Fruit fly (Drosophila melanogaster) whole organism, embryonic: ENCODE data around the gene Tbca.
A peak's percentile ranks its signal among the peaks of the same experiment; 100 is the strongest.

Experiments used
- ATbp ChIP-seq: fragments of 200-800 bp; sonication (Bioruptor generic); optimal IDR thresholded peaks from 2 replicates; lab custom pipeline; 2017; ENCODE audit warnings: missing biosample characterization, mild to moderate bottlenecking, missing genetic modification characterization, missing genetic modification reagents
- Awh ChIP-seq: fragments of 200-800 bp; sonication (Bioruptor generic); IDR thresholded peaks from 2 replicates; pipeline ENCODE4, ENCODE4 v1.3.6; 2022; ENCODE audit warnings: missing biosample characterization, missing genetic modification characterization
- Bdp1 ChIP-seq: fragments of 200-800 bp; sonication (Bioruptor generic); optimal IDR thresholded peaks from 3 replicates; lab custom pipeline; 2016; ENCODE audit warnings: missing biosample characterization, missing genetic modification characterization
- Bteb2 ChIP-seq: fragments of 200-800 bp; sonication (Bioruptor generic); optimal IDR thresholded peaks from 2 replicates; lab custom pipeline; 2016; ENCODE audit warnings: missing biosample characterization, missing genetic modification characterization
- CG1024 ChIP-seq: fragments of 200-800 bp; sonication (Bioruptor generic); IDR thresholded peaks from 2 replicates; pipeline ENCODE4 v1.3.6; 2022; ENCODE audit warnings: missing biosample characterization, missing genetic modification characterization
- CG11398 ChIP-seq: fragments of 200-800 bp; sonication (Bioruptor generic); optimal IDR thresholded peaks from 2 replicates; lab custom pipeline; 2016; ENCODE audit warnings: missing biosample characterization, missing genetic modification characterization
- CG12236 ChIP-seq: fragments of 200-800 bp; sonication (Bioruptor generic); optimal IDR thresholded peaks from 2 replicates; lab custom pipeline; 2016; ENCODE audit warnings: missing biosample characterization, missing genetic modification characterization
- CG12942 ChIP-seq: fragments of 200-800 bp; sonication (Bioruptor generic); optimal IDR thresholded peaks from 3 replicates; lab custom pipeline; 2016; ENCODE audit warnings: missing biosample characterization, missing genetic modification characterization
- CG15011 ChIP-seq: fragments of 200-800 bp; sonication (Bioruptor generic); optimal IDR thresholded peaks from 3 replicates; lab custom pipeline; 2018; ENCODE audit warnings: missing biosample characterization, mild to moderate bottlenecking, missing genetic modification characterization
- CG17568 ChIP-seq: fragments of 200-800 bp; sonication (Bioruptor generic); optimal IDR thresholded peaks from 2 replicates; lab custom pipeline; 2018; ENCODE audit warnings: missing biosample characterization, mild to moderate bottlenecking, missing genetic modification characterization, moderate library complexity
- CG17829 ChIP-seq: fragments of 200-800 bp; optimal IDR thresholded peaks from 2 replicates; lab custom pipeline; 2019; ENCODE audit warnings: missing biosample characterization, mild to moderate bottlenecking, missing genetic modification characterization, moderate library complexity
- CG3281 ChIP-seq: fragments of 200-800 bp; sonication (Bioruptor generic); optimal IDR thresholded peaks from 3 replicates; lab custom pipeline; 2017; ENCODE audit warnings: missing biosample characterization, mild to moderate bottlenecking, missing genetic modification characterization
- CG4424 ChIP-seq: fragments of 200-800 bp; sonication (Bioruptor generic); optimal IDR thresholded peaks from 3 replicates; lab custom pipeline; 2016; ENCODE audit warnings: missing biosample characterization, missing genetic modification characterization
- CG6683 ChIP-seq: fragments of 200-800 bp; sonication (Bioruptor generic); optimal IDR thresholded peaks from 2 replicates; lab custom pipeline; 2017; ENCODE audit warnings: missing biosample characterization, mild to moderate bottlenecking, missing genetic modification characterization, missing genetic modification reagents
- CG6689 ChIP-seq: fragments of 200-800 bp; sonication (Bioruptor generic); IDR thresholded peaks from 2 replicates; pipeline ENCODE4 v1.3.6; 2022; ENCODE audit warnings: missing biosample characterization, missing genetic modification characterization
- CG6765 ChIP-seq: fragments of 200-800 bp; sonication (Bioruptor generic); optimal IDR thresholded peaks from 3 replicates; lab custom pipeline; 2017; ENCODE audit warnings: missing biosample characterization, mild to moderate bottlenecking, missing genetic modification characterization
- CG8290 ChIP-seq, 3 experiments: fragments of 200-800 bp; sonication (Bioruptor generic); optimal IDR thresholded peaks; 2 replicates each; lab custom pipeline; 2016 to 2019; ENCODE audit warnings: missing biosample characterization in 3 of 3, missing genetic modification characterization in 3 of 3, mild to moderate bottlenecking in 2 of 3, moderate library complexity in 1 of 3
- CG8765 ChIP-seq: fragments of 200-800 bp; sonication (Bioruptor generic); IDR thresholded peaks from 2 replicates; pipeline ENCODE4 v1.3.6; 2022; ENCODE audit warnings: missing biosample characterization, missing genetic modification characterization
- CG9609 ChIP-seq: fragments of 200-800 bp; sonication (Bioruptor generic); optimal IDR thresholded peaks from 3 replicates; lab custom pipeline; 2016; ENCODE audit warnings: missing biosample characterization, missing genetic modification characterization
- CG9727 ChIP-seq: fragments of 200-800 bp; sonication (Bioruptor generic); optimal IDR thresholded peaks from 3 replicates; lab custom pipeline; 2017; ENCODE audit warnings: missing biosample characterization, mild to moderate bottlenecking, missing genetic modification characterization
- Dad ChIP-seq: fragments of 200-800 bp; sonication (Bioruptor generic); optimal IDR thresholded peaks from 3 replicates; lab custom pipeline; 2016; ENCODE audit warnings: missing biosample characterization, missing genetic modification characterization
- Deaf1 ChIP-seq: fragments of 200-800 bp; optimal IDR thresholded peaks from 3 replicates; lab custom pipeline; 2019; ENCODE audit warnings: missing biosample characterization, mild to moderate bottlenecking, missing genetic modification characterization, moderate library complexity
- Dll ChIP-seq: fragments of 200-800 bp; sonication (Bioruptor generic); IDR thresholded peaks from 4 replicates; pipeline ENCODE4 v1.3.6; 2022; ENCODE audit warnings: missing biosample characterization, missing genetic modification characterization; ENCODE audit not compliant: partially characterized antibody
- GATAe ChIP-seq: fragments of 200-800 bp; sonication (Bioruptor generic); conservative IDR thresholded peaks from 2 replicates; pipeline ENCODE4 v1.3.6; 2022; ENCODE audit warnings: missing biosample characterization, missing genetic modification characterization
- HmgZ ChIP-seq: fragments of 200-800 bp; sonication (Bioruptor generic); optimal IDR thresholded peaks from 2 replicates; lab custom pipeline; 2018; ENCODE audit warnings: missing biosample characterization, mild to moderate bottlenecking, missing genetic modification characterization
- Nf-YA ChIP-seq: fragments of 200-800 bp; sonication (Bioruptor generic); IDR thresholded peaks from 2 replicates; pipeline ENCODE4 v1.3.6; 2022; ENCODE audit warnings: missing biosample characterization, missing genetic modification characterization
- Side ChIP-seq: fragments of 200-800 bp; sonication (Bioruptor generic); optimal IDR thresholded peaks from 2 replicates; lab custom pipeline; 2016; ENCODE audit warnings: missing biosample characterization, missing genetic modification characterization
- Sry-δ ChIP-seq: fragments of 200-800 bp; sonication (Bioruptor generic); optimal IDR thresholded peaks from 2 replicates; lab custom pipeline; 2016; ENCODE audit warnings: missing biosample characterization, missing genetic modification characterization
- Stat92E ChIP-seq, 3 experiments: fragments of >200 bp in 2 of 3; fragments of 200-800 bp in 1 of 3; sonication (Bioruptor generic) in 1 of 3; optimal IDR thresholded peaks; 2 replicates each; lab custom pipeline; 2017 to 2019; ENCODE audit warnings: missing biosample characterization in 3 of 3, missing genetic modification characterization in 3 of 3, mild to moderate bottlenecking in 1 of 3, moderate library complexity in 1 of 3
- Taf1 ChIP-seq: fragments of 200-800 bp; sonication (Bioruptor generic); IDR thresholded peaks from 2 replicates; pipeline ENCODE4 v1.3.6; 2022; ENCODE audit warnings: missing biosample characterization, missing genetic modification characterization
- ase ChIP-seq: fragments of 200-800 bp; sonication (Bioruptor generic); IDR thresholded peaks from 3 replicates; pipeline ENCODE4 v1.3.6; 2022; ENCODE audit warnings: missing biosample characterization, missing genetic modification characterization
- btn ChIP-seq: fragments of 200-800 bp; sonication (Bioruptor generic); optimal IDR thresholded peaks from 2 replicates; lab custom pipeline; 2016; ENCODE audit warnings: missing biosample characterization, missing genetic modification characterization
- chn ChIP-seq: fragments of 200-800 bp; sonication (Bioruptor generic); optimal IDR thresholded peaks from 2 replicates; lab custom pipeline; 2016; ENCODE audit warnings: missing biosample characterization, missing genetic modification characterization
- corto ChIP-seq: fragments of 200-800 bp; sonication (Bioruptor generic); optimal IDR thresholded peaks from 2 replicates; lab custom pipeline; 2016; ENCODE audit warnings: missing biosample characterization, mild to moderate bottlenecking, missing genetic modification characterization, moderate library complexity
- danr ChIP-seq: fragments of 200-800 bp; sonication (Bioruptor generic); IDR thresholded peaks from 2 replicates; pipeline ENCODE4 v1.3.6; 2022; ENCODE audit warnings: missing biosample characterization, missing genetic modification characterization
- dm ChIP-seq: fragments of 200-800 bp; sonication (Bioruptor generic); optimal IDR thresholded peaks from 3 replicates; lab custom pipeline; 2016; ENCODE audit warnings: missing biosample characterization, missing genetic modification characterization
- dysf ChIP-seq: fragments of 200-800 bp; sonication (Bioruptor generic); IDR thresholded peaks from 3 replicates; pipeline ENCODE4 v1.3.6; 2022; ENCODE audit warnings: missing biosample characterization, missing genetic modification characterization
- ewg ChIP-seq: fragments of 200-800 bp; sonication (Bioruptor generic); optimal IDR thresholded peaks from 3 replicates; lab custom pipeline; 2017; ENCODE audit warnings: mild to moderate bottlenecking, missing biosample characterization, missing genetic modification reagents, missing genetic modification characterization
- insv ChIP-seq, 2 experiments: fragments of 200-800 bp; sonication (Bioruptor generic); optimal IDR thresholded peaks; 3 replicates each; lab custom pipeline; 2016 to 2018; ENCODE audit warnings: missing biosample characterization in 2 of 2, missing genetic modification characterization in 2 of 2
- lmd ChIP-seq: fragments of 200-800 bp; sonication (Bioruptor generic); IDR thresholded peaks from 2 replicates; pipeline ENCODE4 v1.3.6; 2022; ENCODE audit warnings: missing biosample characterization, missing genetic modification characterization
- mirr ChIP-seq: fragments of 200-800 bp; sonication (Bioruptor generic); optimal IDR thresholded peaks from 3 replicates; lab custom pipeline; 2018; ENCODE audit warnings: missing biosample characterization, mild to moderate bottlenecking, missing genetic modification characterization
- nerfin-2 ChIP-seq: fragments of 200-800 bp; sonication (Bioruptor generic); IDR thresholded peaks from 2 replicates; pipeline ENCODE4 v1.3.6; 2022; ENCODE audit warnings: missing biosample characterization, missing genetic modification characterization; ENCODE audit not compliant: partially characterized antibody
- psq ChIP-seq: fragments of 200-800 bp; sonication (Bioruptor generic); optimal IDR thresholded peaks from 2 replicates; lab custom pipeline; 2017; ENCODE audit warnings: missing biosample characterization, missing genetic modification characterization
- run ChIP-seq: fragments of 200-800 bp; sonication (Bioruptor generic); optimal IDR thresholded peaks from 3 replicates; lab custom pipeline; 2018; ENCODE audit warnings: missing biosample characterization, mild to moderate bottlenecking, missing genetic modification characterization
- schlank ChIP-seq: fragments of 200-800 bp; sonication (Bioruptor generic); optimal IDR thresholded peaks from 2 replicates; lab custom pipeline; 2018; ENCODE audit warnings: missing biosample characterization, mild to moderate bottlenecking, missing genetic modification characterization
- sob ChIP-seq: fragments of 200-800 bp; sonication (Bioruptor generic); IDR thresholded peaks from 2 replicates; pipeline ENCODE4 v1.3.6; 2022; ENCODE audit warnings: missing biosample characterization, missing genetic modification characterization
- tap ChIP-seq: fragments of 200-800 bp; optimal IDR thresholded peaks from 3 replicates; lab custom pipeline; 2019; ENCODE audit warnings: missing biosample characterization, mild to moderate bottlenecking, missing genetic modification characterization, moderate library complexity
- wdn ChIP-seq: fragments of 200-800 bp; sonication (Bioruptor generic); IDR thresholded peaks from 2 replicates; pipeline ENCODE4 v1.3.6; 2022; ENCODE audit warnings: missing biosample characterization, missing genetic modification characterization
- z ChIP-seq: fragments of 200-800 bp; sonication (Bioruptor generic); IDR thresholded peaks from 3 replicates; pipeline ENCODE4 v1.3.6; 2022; ENCODE audit warnings: missing biosample characterization, missing genetic modification characterization

The Tbca gene

dm6 chr3R:31717299-31718167, 25.8 kb upstream of the Tbca start (continued):
- TF ChIP-seq z (no peak), Nf-YA (GFP tag; lab: Robert Waterston, UW) (0 out of 2 replicates have a peak, but pooled peaks have one; percentile 42), CG8290 (GFP tag; optimal IDR thresholded peaks at IDR 0.05; lab: Kevin White, UChicago) (no peak), CG8290 (tag; optimal IDR thresholded peaks at IDR 0.05; lab: Kevin White, UChicago) (peak in 1 of 2 experiments; percentile 51), wdn (0 out of 2 replicates have a peak, but pooled peaks have one; percentile 58), ewg (peak; percentile 39), ase (GFP tag; lab: Robert Waterston, UW) (0 out of 3 replicates have a peak, but pooled peaks have one; percentile 55), lmd (GFP tag; lab: Robert Waterston, UW) (peak; percentile 71), dm (GFP tag; lab: Kevin White, UChicago) (no peak), btn (GFP tag; lab: Kevin White, UChicago) (no peak), CG12236 (GFP tag; lab: Kevin White, UChicago) (no peak), Deaf1 (tag; lab: Kevin White, UChicago) (no peak), CG6689 (peak; percentile 53; the same call in 1 of the 2 replicates), Side (GFP tag; lab: Kevin White, UChicago) (peak; percentile 38), Dad (peak; percentile 39), CG9727 (GFP tag; lab: Kevin White, UChicago) (peak; percentile 67), Awh (no peak), nerfin-2 (no peak), CG6765 (GFP tag; lab: Kevin White, UChicago) (no peak), CG6683 (GFP tag; lab: Kevin White, UChicago) (peak; percentile 15), Stat92E (GFP tag; optimal IDR thresholded peaks at IDR 0.05; lab: Kevin White, UChicago) (no peak), chn (GFP tag; lab: Kevin White, UChicago) (peak; percentile 5), dysf (peak; percentile 80; the same call in 2 of the 3 replicates), tap (no peak), psq (GFP tag; lab: Kevin White, UChicago) (no peak), CG15011 (GFP tag; lab: Kevin White, UChicago) (no peak), CG17568 (GFP tag; lab: Kevin White, UChicago) (no peak), Bdp1 (GFP tag; lab: Kevin White, UChicago) (peak; percentile 15), HmgZ (peak; percentile 42), Bteb2 (GFP tag; lab: Kevin White, UChicago) (peak; percentile 49), CG8765 (GFP tag; lab: Robert Waterston, UW) (no peak), CG12942 (peak; percentile 36), Dll (no peak), CG11398 (GFP tag; lab: Kevin White, UChicago) (peak; percentile 44), ATbp (peak; percentile 62), danr (no peak), run (tag; lab: Kevin White, UChicago) (no peak), schlank (tag; lab: Kevin White, UChicago) (peak; percentile 52), CG1024 (GFP tag; lab: Robert Waterston, UW) (peak; percentile 30; the same call in 1 of the 2 replicates), CG9609 (GFP tag; lab: Kevin White, UChicago) (peak; percentile 70), GATAe (no peak), Taf1 (GFP tag; lab: Robert Waterston, UW) (no peak; the same call in 1 of the 2 replicates), insv (GFP tag; optimal IDR thresholded peaks at IDR 0.05; lab: Kevin White, UChicago) (no peak), CG4424 (GFP tag; lab: Kevin White, UChicago) (peak; percentile 34), Sry-δ (GFP tag; lab: Kevin White, UChicago) (peak; percentile 9), mirr (no peak), corto (no peak), CG3281 (peak; percentile 70), sob (GFP tag; lab: Robert Waterston, UW) (no peak), CG17829 (tag; lab: Kevin White, UChicago) (peak; percentile 40)
